Worm (Caenorhabditis elegans): ENCODE results near the gene C32D5.10.

The C32D5.10 gene

ce11 chrII:6360822-6361221 lies 9.0 kb upstream of the C32D5.10 start, which contains the start of gene K10B2.4 (continued):
- TF ChIP-seq mes-2 (tag; optimal IDR thresholded peaks at IDR 0.05; ENCODE audit: poor library complexity, severe bottlenecking) (peak; percentile 90), unc-39 (tag; optimal IDR thresholded peaks at IDR 0.05) (no peak), skn-1 (tag; optimal IDR thresholded peaks at IDR 0.05) (no peak), T20F7.1 (GFP tag; optimal IDR thresholded peaks at IDR 0.05) (peak; percentile 57), ceh-20 (GFP tag; IDR thresholded peaks at IDR 0.05) (peak; percentile 46; the same call in 1 of the 2 replicates), rbr-2 (tag; optimal IDR thresholded peaks at IDR 0.05) (peak; percentile 48), daf-12 (tag; optimal IDR thresholded peaks at IDR 0.05) (no peak), hmg-1.1 (GFP tag; IDR thresholded peaks at IDR 0.05) (peak; percentile 60), dpl-1 (GFP tag; optimal IDR thresholded peaks at IDR 0.05) (peak; percentile 78), mep-1 (tag; optimal IDR thresholded peaks at IDR 0.05) (peak; percentile 87), nhr-77 (tag; optimal IDR thresholded peaks at IDR 0.05) (no peak), sdz-12 (GFP tag; optimal IDR thresholded peaks at IDR 0.05) (no peak), T26A8.4 (GFP tag; IDR thresholded peaks at IDR 0.05) (0 out of 2 replicates have a peak, but pooled peaks have one; percentile 26), nhr-11 (tag; optimal IDR thresholded peaks at IDR 0.05) (peak; percentile 8), mdl-1 (tag; optimal IDR thresholded peaks at IDR 0.05) (peak in 1 of 2 experiments; percentile 30), lin-13 (GFP tag; optimal IDR thresholded peaks at IDR 0.05) (peak; percentile 36), ztf-7 (tag; optimal IDR thresholded peaks at IDR 0.05) (peak; percentile 20)

ce11 chrII:6358905-6359304 lies 7.1 kb upstream of the C32D5.10 start, which contains the start of gene C32D5.12:
C32D5.12 (minus strand) TSS chrII:6359005.
- TF ChIP-seq unc-62 (GFP tag; optimal IDR thresholded peaks at IDR 0.05 in 1 of 2): peak in 1 of 2 experiments; percentile 40
- no peak for TF ChIP-seq unc-62 (tag; optimal IDR thresholded peaks at IDR 0.05)
- no peak for TF ChIP-seq lsy-2 (tag; optimal IDR thresholded peaks at IDR 0.05)
- no peak for TF ChIP-seq F26F4.8 (GFP tag; conservative IDR thresholded peaks at IDR 0.05)
- TF ChIP-seq zag-1 (tag; optimal IDR thresholded peaks at IDR 0.05): no peak
- no peak for TF ChIP-seq hlh-30 (tag; optimal IDR thresholded peaks at IDR 0.05; ENCODE audit: insufficient read depth)
- no peak for TF ChIP-seq nhr-48 (tag; optimal IDR thresholded peaks at IDR 0.05)

ce11 chrII:6358232-6358631 lies 6.4 kb upstream of the C32D5.10 start:
- TF ChIP-seq lin-38 (GFP tag; IDR thresholded peaks at IDR 0.05) (peak; percentile 60), snpc-1.2 (GFP tag; IDR thresholded peaks at IDR 0.05) (0 out of 2 replicates have a peak, but pooled peaks have one; percentile 20), dmd-8 (GFP tag; IDR thresholded peaks at IDR 0.05) (peak; percentile 57; the same call in 1 of the 2 replicates), cey-2 (tag; optimal IDR thresholded peaks at IDR 0.05; ENCODE audit: borderline replicate concordance, insufficient read depth) (no peak), Y5F2A.4 (GFP tag; optimal IDR thresholded peaks at IDR 0.05) (peak; percentile 38), lim-7 (GFP tag; IDR thresholded peaks at IDR 0.05) (peak; percentile 77), arid-1 (GFP tag; conservative IDR thresholded peaks at IDR 0.05) (peak; percentile 86), F44E2.7 (GFP tag; IDR thresholded peaks at IDR 0.05) (peak; percentile 51; the same call in 1 of the 2 replicates), nhr-6 (tag; optimal IDR thresholded peaks at IDR 0.05) (no peak), mep-1 (tag; optimal IDR thresholded peaks at IDR 0.05) (no peak), madf-5 (GFP tag; IDR thresholded peaks at IDR 0.05) (peak in 1 of 2 experiments; percentile 78; a peak in 2 of 4 replicates), Y48G9A.11 (GFP tag; IDR thresholded peaks at IDR 0.05) (no peak), lin-13 (GFP tag; optimal IDR thresholded peaks at IDR 0.05) (no peak), zip-2 (tag; optimal IDR thresholded peaks at IDR 0.05) (no peak), lsy-2 (tag; optimal IDR thresholded peaks at IDR 0.05) (no peak), hif-1 (tag; optimal IDR thresholded peaks at IDR 0.05) (no peak), egl-27 (tag; optimal IDR thresholded peaks at IDR 0.05) (no peak), dmd-6 (GFP tag; IDR thresholded peaks at IDR 0.05) (no peak), F49E8.2 (tag; optimal IDR thresholded peaks at IDR 0.05; ENCODE audit: borderline replicate concordance) (peak; percentile 14), pha-4 (GFP tag; IDR thresholded peaks at IDR 0.05) (peak; percentile 73; the same call in 1 of the 2 replicates), pha-4 (tag; optimal IDR thresholded peaks at IDR 0.05) (no peak), daf-19 (GFP tag; conservative IDR thresholded peaks at IDR 0.05) (0 out of 2 replicates have a peak, but pooled peaks have one; percentile 62), nhr-25 (tag; optimal IDR thresholded peaks at IDR 0.05; ENCODE audit: borderline replicate concordance, insufficient read depth) (no peak)
